Worm (Caenorhabditis elegans): Measurements from ENCODE around the gene T01C8.3.

DNA sequence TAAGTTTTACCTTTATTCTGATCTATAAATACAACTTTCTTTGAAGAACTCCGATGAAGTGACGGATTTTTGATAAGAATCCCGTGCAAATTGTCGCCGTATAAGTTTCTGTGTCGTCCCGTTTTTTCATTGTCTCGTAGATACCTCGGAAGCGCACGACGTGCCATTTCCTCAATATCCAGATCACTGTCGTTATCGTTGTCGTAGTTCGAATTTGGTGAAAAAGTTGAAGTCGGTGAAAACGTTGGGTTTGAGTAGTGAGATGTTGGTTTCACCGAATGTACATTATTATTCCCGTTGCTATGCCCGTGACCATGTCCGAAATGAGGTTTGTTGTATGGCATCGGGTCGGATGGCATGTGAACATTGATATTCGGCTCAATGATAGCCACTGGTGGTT lies 26.7 kb upstream of the T01C8.3 start:
- TF ChIP-seq ref-2 (tag; optimal IDR thresholded peaks at IDR 0.05), result no peak
- no peak for TF ChIP-seq unc-86 (tag; optimal IDR thresholded peaks at IDR 0.05)
- no peak for TF ChIP-seq ceh-31 (tag; optimal IDR thresholded peaks at IDR 0.05)
- no peak for TF ChIP-seq ama-1 (optimal IDR thresholded peaks at IDR 0.05)
- no peak for TF ChIP-seq dmd-4 (tag; optimal IDR thresholded peaks at IDR 0.05; ENCODE audit: borderline replicate concordance)
- TF ChIP-seq eyg-1 (tag; optimal IDR thresholded peaks at IDR 0.05), result no peak
- TF ChIP-seq unc-55 (GFP tag; optimal IDR thresholded peaks at IDR 0.05), result no peak
- TF ChIP-seq ceh-6 (GFP tag; optimal IDR thresholded peaks at IDR 0.05), result no peak
- TF ChIP-seq hlh-30 (tag; optimal IDR thresholded peaks at IDR 0.05; ENCODE audit: insufficient read depth), result no peak
- TF ChIP-seq F13H6.1 (tag; optimal IDR thresholded peaks at IDR 0.05), result no peak

Data from whole organism, late embryonic.